Worm (Caenorhabditis elegans): ENCODE data around the gene srd-33.

- TF ChIP-seq snpc-4 (tag; optimal IDR thresholded peaks at IDR 0.05) (no peak), zip-11 (GFP tag; IDR thresholded peaks at IDR 0.05) (no peak), nhr-11 (tag; optimal IDR thresholded peaks at IDR 0.05) (no peak), tag-97 (GFP tag; IDR thresholded peaks at IDR 0.05) (no peak), nhr-77 (tag; optimal IDR thresholded peaks at IDR 0.05) (no peak), daf-12 (tag; optimal IDR thresholded peaks at IDR 0.05) (no peak), lsy-2 (tag; optimal IDR thresholded peaks at IDR 0.05) (no peak), saeg-2 (GFP tag; IDR thresholded peaks at IDR 0.05) (no peak), ceh-28 (tag; optimal IDR thresholded peaks at IDR 0.05) (no peak), zag-1 (tag; optimal IDR thresholded peaks at IDR 0.05) (no peak)
These were observed 31.6 kb downstream of the srd-33 start, which contains the start of gene ugt-8 for ce11 chrV:4903696-4904095.

Measured in whole organism, L4 larva.